Fruit fly (Drosophila melanogaster) whole organism, embryonic: Measurements from ENCODE around the gene CG31321.

Source experiments
- Asciz ChIP-seq: fragments of 200-800 bp; sonication (Bioruptor generic); optimal IDR thresholded peaks from 2 replicates; lab custom pipeline; 2017; ENCODE audit warnings: missing biosample characterization, mild to moderate bottlenecking, missing genetic modification characterization, missing genetic modification reagents
- Bteb2 ChIP-seq: fragments of 200-800 bp; sonication (Bioruptor generic); optimal IDR thresholded peaks from 2 replicates; lab custom pipeline; 2016; ENCODE audit warnings: missing biosample characterization, missing genetic modification characterization
- CG10209 ChIP-seq: fragments of 200-800 bp; sonication (Bioruptor generic); optimal IDR thresholded peaks from 3 replicates; lab custom pipeline; 2017; ENCODE audit warnings: missing biosample characterization, mild to moderate bottlenecking, missing genetic modification characterization, missing genetic modification reagents
- CG10543 ChIP-seq: fragments of 200-800 bp; sonication (Bioruptor generic); optimal IDR thresholded peaks from 3 replicates; lab custom pipeline; 2017; ENCODE audit warnings: missing biosample characterization, mild to moderate bottlenecking, missing genetic modification characterization, moderate library complexity
- CG11085 ChIP-seq: fragments of 200-800 bp; sonication (Bioruptor generic); IDR thresholded peaks from 2 replicates; pipeline ENCODE4 v1.3.6; 2022; ENCODE audit warnings: missing biosample characterization, missing genetic modification characterization
- CG11696 ChIP-seq: fragments of 200-800 bp; sonication (Bioruptor generic); IDR thresholded peaks from 2 replicates; pipeline ENCODE4 v1.3.6; 2022; ENCODE audit warnings: missing biosample characterization, missing genetic modification characterization
- CG12299 ChIP-seq: fragments of 200-800 bp; sonication (Bioruptor generic); optimal IDR thresholded peaks from 2 replicates; lab custom pipeline; 2018; ENCODE audit warnings: missing biosample characterization, mild to moderate bottlenecking, missing genetic modification characterization
- CG12659 ChIP-seq: fragments of 200-800 bp; sonication (Bioruptor generic); optimal IDR thresholded peaks from 3 replicates; lab custom pipeline; 2017; ENCODE audit warnings: mild to moderate bottlenecking, missing biosample characterization, missing genetic modification reagents, missing genetic modification characterization
- CG12744 ChIP-seq: fragments of 200-800 bp; sonication (Bioruptor generic); optimal IDR thresholded peaks from 2 replicates; lab custom pipeline; 2016; ENCODE audit warnings: missing biosample characterization, missing genetic modification characterization
- CG13287 ChIP-seq: fragments of 200-800 bp; sonication (Bioruptor generic); IDR thresholded peaks from 2 replicates; pipeline ENCODE4 v1.3.6; 2022; ENCODE audit warnings: missing biosample characterization, missing genetic modification characterization; ENCODE audit not compliant: partially characterized antibody
- CG13624 ChIP-seq: fragments of 200-800 bp; sonication (Bioruptor generic); optimal IDR thresholded peaks from 2 replicates; lab custom pipeline; 2016; ENCODE audit warnings: missing biosample characterization, missing genetic modification characterization
- CG13894 ChIP-seq: fragments of 200-800 bp; sonication (Bioruptor generic); optimal IDR thresholded peaks from 3 replicates; lab custom pipeline; 2018; ENCODE audit warnings: missing biosample characterization, mild to moderate bottlenecking, missing genetic modification characterization, moderate library complexity
- CG15514 ChIP-seq: fragments of 200-800 bp; sonication (Bioruptor generic); optimal IDR thresholded peaks from 3 replicates; lab custom pipeline; 2017; ENCODE audit warnings: missing biosample characterization, missing genetic modification characterization, mild to moderate bottlenecking, moderate library complexity, missing genetic modification reagents
- CG18599 ChIP-seq: fragments of 200-800 bp; sonication (Bioruptor generic); optimal IDR thresholded peaks from 3 replicates; lab custom pipeline; 2017; ENCODE audit warnings: missing biosample characterization, missing genetic modification characterization, mild to moderate bottlenecking, moderate library complexity, missing genetic modification reagents
- CG2712 ChIP-seq: fragments of 200-800 bp; optimal IDR thresholded peaks from 3 replicates; lab custom pipeline; 2019; ENCODE audit warnings: missing biosample characterization, mild to moderate bottlenecking, missing genetic modification characterization, moderate library complexity
- CG3995 ChIP-seq: fragments of 200-800 bp; sonication (Bioruptor generic); optimal IDR thresholded peaks from 3 replicates; lab custom pipeline; 2016; ENCODE audit warnings: missing biosample characterization, missing genetic modification characterization
- CG4404 ChIP-seq: fragments of 200-800 bp; sonication (Bioruptor generic); IDR thresholded peaks from 2 replicates; pipeline ENCODE4 v1.3.6; 2022; ENCODE audit warnings: missing biosample characterization, missing genetic modification characterization
- CG4424 ChIP-seq: fragments of 200-800 bp; sonication (Bioruptor generic); optimal IDR thresholded peaks from 3 replicates; lab custom pipeline; 2016; ENCODE audit warnings: missing biosample characterization, missing genetic modification characterization
- CG7745 ChIP-seq: fragments of 200-800 bp; sonication (Bioruptor generic); optimal IDR thresholded peaks from 2 replicates; lab custom pipeline; 2018; ENCODE audit warnings: missing biosample characterization, mild to moderate bottlenecking, missing genetic modification characterization, moderate library complexity
- CG8478 ChIP-seq: fragments of >200 bp; optimal IDR thresholded peaks from 2 replicates; lab custom pipeline; 2018
- CHES-1-like ChIP-seq: fragments of 200-800 bp; sonication (Bioruptor generic); optimal IDR thresholded peaks from 2 replicates; lab custom pipeline; 2016; ENCODE audit warnings: missing biosample characterization, missing genetic modification characterization
- E2f2 ChIP-seq: fragments of 200-800 bp; sonication (Bioruptor generic); IDR thresholded peaks from 2 replicates; pipeline ENCODE4 v1.3.6; 2022; ENCODE audit warnings: missing biosample characterization, missing genetic modification characterization
- Fer1 ChIP-seq: fragments of 200-800 bp; sonication (Bioruptor generic); optimal IDR thresholded peaks from 2 replicates; lab custom pipeline; 2017; ENCODE audit warnings: missing biosample characterization, mild to moderate bottlenecking, missing genetic modification characterization
- GATAe ChIP-seq: fragments of 200-800 bp; sonication (Bioruptor generic); conservative IDR thresholded peaks from 2 replicates; pipeline ENCODE4 v1.3.6; 2022; ENCODE audit warnings: missing biosample characterization, missing genetic modification characterization
- Lim3 ChIP-seq: fragments of 200-800 bp; sonication (Bioruptor generic); IDR thresholded peaks from 2 replicates; pipeline ENCODE4 v1.3.6; 2022; ENCODE audit warnings: missing biosample characterization, missing genetic modification characterization
- Med ChIP-seq: fragments of 200-800 bp; sonication (Bioruptor generic); peaks from one replicate; lab custom pipeline; 2016; ENCODE audit warnings: missing biosample characterization, missing genetic modification characterization, mild to moderate bottlenecking, inconsistent platforms, moderate library complexity
- Vsx1 ChIP-seq: fragments of 200-800 bp; sonication (Bioruptor generic); optimal IDR thresholded peaks from 2 replicates; lab custom pipeline; 2017; ENCODE audit warnings: missing biosample characterization, mild to moderate bottlenecking, missing genetic modification characterization, missing genetic modification reagents
- ac ChIP-seq: fragments of 200-800 bp; sonication (Bioruptor generic); optimal IDR thresholded peaks from 3 replicates; lab custom pipeline; 2017; ENCODE audit warnings: missing biosample characterization, mild to moderate bottlenecking, missing genetic modification characterization
- ato ChIP-seq: fragments of 200-800 bp; sonication (Bioruptor generic); IDR thresholded peaks from 2 replicates; pipeline ENCODE4 v1.3.6; 2022; ENCODE audit warnings: missing biosample characterization, missing genetic modification characterization; ENCODE audit not compliant: partially characterized antibody
- chm ChIP-seq: fragments of 200-800 bp; sonication (Bioruptor generic); IDR thresholded peaks from 2 replicates; pipeline ENCODE4 v1.3.6; 2022; ENCODE audit warnings: missing biosample characterization, missing genetic modification characterization
- ci ChIP-seq: fragments of 200-800 bp; sonication (Bioruptor generic); IDR thresholded peaks from 3 replicates; pipeline ENCODE4 v1.3.6; 2022; ENCODE audit warnings: missing biosample characterization, missing genetic modification characterization
- dm ChIP-seq: fragments of 200-800 bp; sonication (Bioruptor generic); optimal IDR thresholded peaks from 3 replicates; lab custom pipeline; 2016; ENCODE audit warnings: missing biosample characterization, missing genetic modification characterization
- exex ChIP-seq: fragments of 200-800 bp; sonication (Bioruptor generic); optimal IDR thresholded peaks from 4 replicates; lab custom pipeline; 2018; ENCODE audit warnings: missing biosample characterization, mild to moderate bottlenecking, missing genetic modification characterization, moderate library complexity
- grn ChIP-seq: fragments of 200-800 bp; sonication (Bioruptor generic); optimal IDR thresholded peaks from 3 replicates; lab custom pipeline; 2017; ENCODE audit warnings: missing biosample characterization, missing genetic modification characterization
- gro ChIP-seq: fragments of 200-800 bp; sonication (Bioruptor generic); optimal IDR thresholded peaks from 2 replicates; lab custom pipeline; 2016; ENCODE audit warnings: missing biosample characterization, missing genetic modification characterization
- lab ChIP-seq: fragments of 200-800 bp; sonication (Bioruptor generic); optimal IDR thresholded peaks from 3 replicates; lab custom pipeline; 2017; ENCODE audit warnings: missing biosample characterization, missing genetic modification characterization, mild to moderate bottlenecking, moderate library complexity, missing genetic modification reagents
- lmd ChIP-seq: fragments of 200-800 bp; sonication (Bioruptor generic); IDR thresholded peaks from 2 replicates; pipeline ENCODE4 v1.3.6; 2022; ENCODE audit warnings: missing biosample characterization, missing genetic modification characterization
- luna ChIP-seq: fragments of 200-800 bp; sonication (Bioruptor generic); optimal IDR thresholded peaks from 2 replicates; lab custom pipeline; 2016; ENCODE audit warnings: missing biosample characterization, missing genetic modification characterization
- otp ChIP-seq: fragments of 200-800 bp; sonication (Bioruptor generic); IDR thresholded peaks from 3 replicates; pipeline ENCODE4, ENCODE4 v1.3.6; 2022; ENCODE audit warnings: missing biosample characterization, missing genetic modification characterization
- pb ChIP-seq: fragments of 200-800 bp; sonication (Bioruptor generic); optimal IDR thresholded peaks from 3 replicates; lab custom pipeline; 2016; ENCODE audit warnings: missing biosample characterization, missing genetic modification characterization
- sd ChIP-seq: fragments of 200-800 bp; sonication (Bioruptor generic); optimal IDR thresholded peaks from 3 replicates; lab custom pipeline; 2018; ENCODE audit warnings: missing biosample characterization, mild to moderate bottlenecking, missing genetic modification characterization, moderate library complexity
- sens-2 ChIP-seq: fragments of 200-800 bp; sonication (Bioruptor generic); IDR thresholded peaks from 2 replicates; pipeline ENCODE4 v1.3.6; 2022; ENCODE audit warnings: missing biosample characterization, missing genetic modification characterization
- sug ChIP-seq: fragments of 200-800 bp; optimal IDR thresholded peaks from 2 replicates; lab custom pipeline; 2019; ENCODE audit warnings: missing biosample characterization, mild to moderate bottlenecking, missing genetic modification characterization, moderate library complexity
- unpg ChIP-seq: fragments of 200-800 bp; sonication (Bioruptor generic); optimal IDR thresholded peaks from 3 replicates; lab custom pipeline; 2018; ENCODE audit warnings: missing biosample characterization, mild to moderate bottlenecking, missing genetic modification characterization, moderate library complexity
- vnd ChIP-seq: fragments of 200-800 bp; sonication (Bioruptor generic); IDR thresholded peaks from 3 replicates; pipeline ENCODE4 v1.3.6; 2022; ENCODE audit warnings: missing biosample characterization, missing genetic modification characterization; ENCODE audit not compliant: partially characterized antibody

Gene CG31321

dm6 chr3R:14361741-14362232, 51.6 kb downstream of the CG31321 start, which contains the start of gene Dnaaf5 (continued):
- TF ChIP-seq chm (no peak), grn (GFP tag; lab: Kevin White, UChicago) (peak; percentile 98), Med (GFP tag; lab: Kevin White, UChicago) (peak; percentile 83), lmd (GFP tag; lab: Robert Waterston, UW) (no peak), CG13624 (peak; percentile 13), CG3995 (peak; percentile 17), E2f2 (GFP tag; lab: Robert Waterston, UW) (peak; percentile 87), CG4404 (no peak), GATAe (GFP tag; lab: Robert Waterston, UW) (peak; percentile 75), vnd (GFP tag; lab: Robert Waterston, UW) (0 out of 3 replicates have a peak, but pooled peaks have one; percentile 28), luna (peak; percentile 12), gro (peak; percentile 59), Asciz (GFP tag; lab: Kevin White, UChicago) (no peak), Lim3 (GFP tag; lab: Robert Waterston, UW) (peak; percentile 17; the same call in 1 of the 2 replicates), CG8478 (lab: Kevin White, UChicago) (no peak), exex (tag; lab: Kevin White, UChicago) (peak; percentile 86), CG11696 (0 out of 2 replicates have a peak, but pooled peaks have one; percentile 10), Fer1 (peak; percentile 41), ato (no peak), CG18599 (peak; percentile 51), CG13894 (peak; percentile 20), Bteb2 (GFP tag; lab: Kevin White, UChicago) (no peak), CG12744 (GFP tag; lab: Kevin White, UChicago) (peak; percentile 1), lab (GFP tag; lab: Kevin White, UChicago) (peak; percentile 81), CG2712 (peak; percentile 3), sens-2 (GFP tag; lab: Robert Waterston, UW) (no peak), CG15514 (GFP tag; lab: Kevin White, UChicago) (peak; percentile 22), sd (tag; lab: Kevin White, UChicago) (peak; percentile 14), unpg (GFP tag; lab: Kevin White, UChicago) (peak; percentile 17), CG13287 (peak; percentile 24; the same call in 1 of the 2 replicates), CG12299 (tag; lab: Kevin White, UChicago) (peak; percentile 8), CG11085 (GFP tag; lab: Robert Waterston, UW) (no peak), dm (GFP tag; lab: Kevin White, UChicago) (peak; percentile 13), CG7745 (peak; percentile 47), CHES-1-like (GFP tag; lab: Kevin White, UChicago) (peak; percentile 17), CG12659 (GFP tag; lab: Kevin White, UChicago) (peak; percentile 4), sug (tag; lab: Kevin White, UChicago) (peak; percentile 75), ci (peak; percentile 62; the same call in 2 of the 3 replicates), CG4424 (GFP tag; lab: Kevin White, UChicago) (no peak), otp (GFP tag; lab: Robert Waterston, UW) (peak; percentile 68; the same call in 2 of the 3 replicates), ac (GFP tag; lab: Kevin White, UChicago) (no peak), Vsx1 (GFP tag; lab: Kevin White, UChicago) (peak; percentile 98), pb (GFP tag; lab: Kevin White, UChicago) (peak; percentile 15), CG10209 (GFP tag; lab: Kevin White, UChicago) (peak; percentile 66), CG10543 (peak; percentile 70)
